Worm (Caenorhabditis elegans): ENCODE results near the gene F32H5.4.

ce11 chrV:13367024-13367423, 6.7 kb downstream of the F32H5.4 start, which contains the start of gene srx-125:
- TF ChIP-seq unc-62 (GFP tag; optimal IDR thresholded peaks at IDR 0.05): no peak
- TF ChIP-seq ceh-16 (tag; optimal IDR thresholded peaks at IDR 0.05): no peak
- no peak for TF ChIP-seq ama-1 (optimal IDR thresholded peaks at IDR 0.05)
- no peak for TF ChIP-seq R02D3.7 (tag; optimal IDR thresholded peaks at IDR 0.05)
- TF ChIP-seq aly-2 (tag; optimal IDR thresholded peaks at IDR 0.05): no peak
- no peak for TF ChIP-seq ZK546.5 (tag; optimal IDR thresholded peaks at IDR 0.05)
- no peak for TF ChIP-seq mdl-1 (tag; optimal IDR thresholded peaks at IDR 0.05)
- no peak for TF ChIP-seq fkh-2 (tag; optimal IDR thresholded peaks at IDR 0.05)
- no peak for TF ChIP-seq ceh-9 (tag; optimal IDR thresholded peaks at IDR 0.05)
- TF ChIP-seq ztf-11 (tag; optimal IDR thresholded peaks at IDR 0.05): no peak
- TF ChIP-seq ceh-28 (tag; optimal IDR thresholded peaks at IDR 0.05): no peak
- no peak for TF ChIP-seq zag-1 (tag; optimal IDR thresholded peaks at IDR 0.05)
